Worm (Caenorhabditis elegans): Measurements from ENCODE around the gene Y66C5A.1.

Y66C5A.1 gene

DNA sequence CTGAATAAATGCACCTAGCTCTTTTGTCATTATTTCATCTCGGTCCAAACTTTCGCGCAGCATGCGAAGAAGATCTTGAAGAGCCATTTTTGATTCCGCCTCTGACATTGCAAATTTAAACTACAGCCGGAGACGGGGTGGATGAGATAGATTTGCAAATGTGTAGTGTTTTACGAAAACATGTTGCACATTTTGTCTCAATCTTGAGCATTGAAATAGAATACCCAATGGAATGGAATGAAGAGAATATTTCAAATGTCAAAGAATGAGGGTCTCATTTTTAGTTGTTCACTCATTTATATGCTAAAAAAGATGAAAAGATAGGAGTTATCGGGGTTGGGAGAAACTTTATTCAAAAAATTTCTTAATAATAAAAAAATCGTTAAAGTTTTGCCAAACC lies at the start of gene Y66C5A.1:
Y66C5A.1 (minus strand) TSS at position 101 of the 400 bp plus-strand sequence.
- no peak for TF ChIP-seq unc-62 (GFP tag; optimal IDR thresholded peaks at IDR 0.05)

DNA sequence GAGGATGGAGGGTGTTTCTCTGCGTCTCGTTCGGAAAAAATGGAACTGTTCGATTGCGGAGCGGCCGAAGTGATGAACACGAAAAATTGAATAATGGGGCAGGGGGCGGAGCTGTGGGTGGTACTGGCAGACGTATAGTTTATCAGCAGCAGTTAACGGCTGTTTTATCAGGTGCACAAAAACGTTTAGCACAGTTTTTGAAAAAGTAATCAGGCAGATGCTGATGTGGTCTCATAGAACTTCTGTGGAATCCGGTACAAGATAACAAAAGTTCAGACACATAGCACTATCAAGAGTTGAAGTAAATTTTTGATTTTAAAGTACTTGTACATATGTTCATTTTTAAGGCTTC lies 49.2 kb upstream of the Y66C5A.1 start:
- TF ChIP-seq unc-62 (GFP tag; optimal IDR thresholded peaks at IDR 0.05): no peak

DNA sequence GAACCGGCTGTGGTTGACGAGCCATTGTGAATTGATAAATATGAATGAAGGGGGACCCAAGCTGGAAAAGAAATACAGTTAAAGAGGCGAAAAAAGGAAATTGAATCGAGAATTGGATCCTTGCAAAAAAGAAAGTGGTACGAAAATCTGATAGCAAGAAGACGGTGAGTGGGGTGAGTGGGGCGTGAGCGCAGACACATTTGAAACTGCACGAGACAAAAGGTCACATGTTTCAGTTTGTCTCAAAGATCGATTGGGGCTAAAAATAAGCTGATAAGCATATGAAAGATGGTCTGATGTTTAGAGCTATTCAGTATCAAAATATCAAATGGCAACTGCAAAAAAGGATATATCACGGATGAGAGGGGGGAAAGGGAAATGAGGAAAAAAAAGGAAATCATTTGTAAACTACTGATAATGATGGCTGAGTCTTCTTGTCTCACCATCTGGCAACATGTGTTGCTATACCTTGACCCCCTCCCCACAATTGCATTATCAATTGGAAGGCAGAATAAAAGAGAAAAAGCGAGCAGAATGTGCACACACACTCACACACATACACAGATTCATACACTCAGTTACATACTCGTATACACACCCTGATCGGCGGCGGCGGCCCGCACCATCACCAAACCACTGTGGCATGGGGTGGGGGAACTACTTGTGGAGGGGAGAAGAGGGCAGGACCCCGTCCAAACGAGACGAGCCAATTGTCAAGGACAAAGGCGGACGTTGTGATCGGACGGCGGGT lies 48.7 kb upstream of the Y66C5A.1 start, which contains the start of gene M163.1:
M163.1 (minus strand) TSS at position 25 of the 751 bp plus-strand sequence.
- TF ChIP-seq unc-62 (GFP tag; optimal IDR thresholded peaks at IDR 0.05): no peak

DNA sequence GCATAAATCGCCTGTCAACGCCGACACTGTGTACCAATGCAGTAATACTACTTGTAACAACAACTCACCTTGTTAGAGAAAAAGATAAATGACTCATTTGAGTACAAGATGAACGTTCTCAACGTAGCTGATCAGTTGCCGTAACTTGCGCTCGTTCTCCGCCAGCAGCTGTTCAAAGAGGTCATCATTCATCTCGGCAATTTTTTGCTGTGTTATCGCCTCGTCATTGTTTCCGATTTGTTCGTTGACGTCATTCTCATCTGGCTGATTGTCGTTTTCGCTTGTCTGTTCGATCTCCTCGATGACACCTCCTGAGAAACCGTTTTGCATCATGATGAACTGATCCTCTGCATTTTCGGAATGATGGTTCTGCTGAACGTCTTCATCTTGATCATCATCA lies 48.0 kb upstream of the Y66C5A.1 start:
- no peak for TF ChIP-seq unc-62 (GFP tag; optimal IDR thresholded peaks at IDR 0.05)

DNA sequence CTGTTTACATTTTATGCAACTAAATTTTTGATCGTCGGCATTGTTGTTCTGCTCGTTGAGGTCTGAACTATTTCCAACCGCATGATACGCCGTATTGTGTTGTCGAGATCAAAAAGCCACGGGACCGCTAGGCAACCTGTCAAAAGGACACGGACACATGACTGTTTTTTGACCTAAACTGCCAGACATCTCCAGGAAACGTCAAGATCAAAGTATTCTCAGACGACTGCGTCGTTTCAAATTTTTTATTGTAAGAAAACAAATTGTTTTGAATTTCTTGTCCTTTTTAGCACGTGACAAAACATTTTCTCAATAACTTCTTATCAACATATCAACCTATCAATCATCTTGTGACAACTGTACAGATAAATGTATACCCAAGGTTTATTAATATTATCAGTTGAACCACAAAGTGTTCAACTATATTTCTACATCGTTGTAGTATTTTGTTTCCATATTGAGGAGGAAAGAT lies 46.8 kb upstream of the Y66C5A.1 start:
- no peak for TF ChIP-seq unc-62 (GFP tag; optimal IDR thresholded peaks at IDR 0.05)

DNA sequence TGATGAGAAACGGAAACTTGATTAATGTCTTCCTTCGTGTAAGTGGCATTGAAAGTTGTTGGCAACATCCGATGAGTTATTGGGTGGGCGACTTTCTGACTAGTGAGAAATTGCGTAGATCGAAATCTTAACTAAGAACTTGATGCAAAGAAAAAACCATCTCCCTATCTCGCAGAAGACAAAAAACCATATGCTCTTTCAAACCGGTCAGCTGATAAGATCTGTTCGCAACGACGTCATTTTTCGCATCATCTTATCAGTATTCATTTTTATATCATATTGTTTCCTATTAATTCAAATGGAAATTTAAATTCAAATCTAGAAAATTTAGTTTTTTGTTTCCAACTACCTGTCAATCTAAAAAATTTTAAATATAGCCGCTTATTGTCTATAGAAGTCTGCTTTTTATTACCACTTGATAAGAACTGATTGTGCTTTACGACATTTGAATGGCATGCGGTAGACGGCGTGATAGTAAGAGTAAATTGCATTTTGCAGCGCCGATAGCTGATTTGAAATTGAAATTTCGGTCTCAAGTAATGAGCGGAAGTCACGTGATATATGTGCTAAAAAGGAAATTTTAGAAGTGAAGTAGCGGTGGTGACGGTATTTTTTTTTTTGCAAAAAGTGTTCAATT lies 45.2 kb upstream of the Y66C5A.1 start:
- no peak for TF ChIP-seq unc-62 (GFP tag; optimal IDR thresholded peaks at IDR 0.05)

DNA sequence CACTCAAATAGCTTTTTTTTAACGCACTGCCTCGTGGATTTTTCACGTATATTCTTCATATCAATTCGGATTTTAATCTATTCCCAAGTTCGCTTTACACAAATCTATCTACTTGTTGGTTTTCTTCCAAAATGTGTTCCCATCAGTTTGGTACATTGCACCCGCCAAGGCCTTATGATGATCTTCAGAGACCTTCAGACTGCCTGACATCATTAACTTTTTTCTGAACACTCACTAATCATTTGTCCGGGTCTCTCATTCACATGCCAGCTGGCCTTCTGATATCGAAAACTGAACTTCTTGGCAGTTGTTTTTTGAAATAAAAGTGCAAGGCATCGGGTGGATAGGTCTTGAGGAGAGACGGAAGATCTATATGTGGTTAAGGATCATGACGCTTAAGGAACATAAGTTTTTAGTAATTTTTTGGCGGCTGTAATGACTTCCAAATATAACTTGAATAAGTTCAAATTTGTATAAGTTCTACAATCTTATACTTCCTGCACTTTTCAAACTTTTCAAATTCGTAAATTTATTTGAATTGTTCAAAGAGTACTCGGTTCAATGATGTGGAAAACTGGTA lies 44.6 kb upstream of the Y66C5A.1 start:
- no peak for TF ChIP-seq unc-62 (GFP tag; optimal IDR thresholded peaks at IDR 0.05)

DNA sequence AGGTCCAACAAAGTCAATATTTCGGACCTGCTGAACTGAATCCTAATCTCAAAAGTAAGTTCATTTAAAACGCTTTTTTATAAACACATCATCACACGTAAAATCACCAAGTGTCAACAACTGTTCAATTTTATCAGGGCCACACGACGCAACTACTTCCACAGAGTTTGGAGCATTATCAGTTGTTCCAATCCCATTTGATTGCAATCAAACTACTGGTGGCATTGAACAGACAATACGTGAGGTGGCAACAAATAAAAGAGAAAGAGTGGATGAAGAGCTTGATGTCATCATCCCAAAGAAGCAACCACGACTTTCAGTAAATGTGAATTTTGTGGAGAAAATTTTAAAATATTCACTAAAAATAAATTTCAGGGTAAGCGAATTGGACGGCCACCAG lies 41.2 kb upstream of the Y66C5A.1 start:
- no peak for TF ChIP-seq unc-62 (GFP tag; optimal IDR thresholded peaks at IDR 0.05)

DNA sequence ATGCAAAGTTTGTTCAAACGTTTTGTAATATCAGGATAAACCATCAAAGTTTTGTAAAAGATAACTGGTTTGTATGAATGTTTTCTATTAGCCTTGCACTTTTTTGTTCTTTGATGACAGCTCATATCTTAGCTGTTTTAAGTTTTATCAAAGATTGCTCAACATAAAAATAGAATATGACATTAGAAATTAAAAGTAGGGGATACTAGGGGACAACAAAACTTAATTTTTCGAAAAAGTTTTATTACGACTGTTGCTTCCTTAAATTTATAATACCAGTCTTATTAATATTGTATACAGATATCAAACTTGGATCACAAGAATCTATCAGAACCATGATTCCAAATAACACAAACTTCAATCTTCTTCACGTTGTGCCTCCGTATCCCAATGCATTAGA lies 40.5 kb upstream of the Y66C5A.1 start, which contains the start of gene ztf-14:
ztf-14 (plus strand) TSS at position 301 of the 400 bp plus-strand sequence.
- no peak for TF ChIP-seq unc-62 (GFP tag; optimal IDR thresholded peaks at IDR 0.05)

DNA sequence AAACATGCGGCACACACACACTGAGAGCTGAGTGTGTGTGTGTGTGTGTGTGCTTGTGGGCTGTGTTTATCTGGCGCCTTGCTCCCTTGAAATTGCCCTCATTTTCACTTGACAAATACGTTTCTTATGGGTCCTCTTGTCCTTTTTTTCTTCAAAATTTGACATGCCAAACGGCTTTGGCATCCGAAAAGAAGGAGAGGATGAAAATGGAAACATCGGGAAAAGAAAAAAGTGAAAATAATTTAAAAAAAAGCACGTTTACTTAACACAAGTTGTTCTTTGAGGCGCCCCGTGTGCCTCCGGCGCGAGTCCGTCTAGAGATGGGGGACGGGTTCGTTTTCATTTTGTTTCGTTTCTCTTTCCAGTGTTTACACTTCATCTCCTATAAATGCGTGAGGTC lies 39.8 kb upstream of the Y66C5A.1 start:
- no peak for TF ChIP-seq unc-62 (GFP tag; optimal IDR thresholded peaks at IDR 0.05)

DNA sequence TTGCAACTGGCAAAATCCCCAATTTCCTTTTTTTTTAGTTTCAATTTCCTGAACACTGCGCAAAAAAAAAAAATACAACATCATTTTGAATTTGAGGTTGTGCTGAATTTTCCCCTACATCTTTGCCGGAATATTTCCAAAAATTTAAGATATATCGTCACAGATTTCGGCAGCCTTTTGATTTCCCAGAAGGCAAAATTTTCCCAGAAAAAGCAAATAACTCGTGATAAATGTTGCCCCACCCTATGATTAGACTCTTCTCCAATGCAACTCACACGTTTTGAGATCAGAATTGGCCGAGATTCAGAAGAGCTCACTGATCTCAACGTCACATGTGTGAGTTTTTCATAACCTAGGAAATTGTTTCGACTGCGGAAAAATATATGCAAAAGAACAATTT lies 37.1 kb upstream of the Y66C5A.1 start:
- TF ChIP-seq unc-62 (GFP tag; optimal IDR thresholded peaks at IDR 0.05): no peak

DNA sequence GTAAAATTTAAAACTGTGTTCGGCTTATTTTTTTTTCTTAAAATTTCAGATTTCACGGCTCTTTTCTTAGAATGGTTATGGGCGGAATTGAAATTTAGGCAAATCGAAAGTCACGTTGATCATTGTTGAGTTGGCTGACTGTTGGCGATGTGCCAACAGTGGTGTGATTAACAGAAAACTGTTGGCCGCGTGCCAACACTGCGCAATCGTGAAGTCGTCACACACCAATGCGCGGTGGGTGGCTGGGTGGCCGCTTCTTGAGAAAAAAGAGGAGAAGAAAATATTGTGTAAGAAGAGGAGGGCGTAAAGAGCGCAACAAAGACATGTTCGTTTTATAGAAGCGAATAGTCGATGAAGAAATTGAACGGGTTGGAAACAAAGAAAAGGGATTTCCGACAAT lies 35.8 kb upstream of the Y66C5A.1 start:
- TF ChIP-seq unc-62 (GFP tag; optimal IDR thresholded peaks at IDR 0.05): no peak

DNA sequence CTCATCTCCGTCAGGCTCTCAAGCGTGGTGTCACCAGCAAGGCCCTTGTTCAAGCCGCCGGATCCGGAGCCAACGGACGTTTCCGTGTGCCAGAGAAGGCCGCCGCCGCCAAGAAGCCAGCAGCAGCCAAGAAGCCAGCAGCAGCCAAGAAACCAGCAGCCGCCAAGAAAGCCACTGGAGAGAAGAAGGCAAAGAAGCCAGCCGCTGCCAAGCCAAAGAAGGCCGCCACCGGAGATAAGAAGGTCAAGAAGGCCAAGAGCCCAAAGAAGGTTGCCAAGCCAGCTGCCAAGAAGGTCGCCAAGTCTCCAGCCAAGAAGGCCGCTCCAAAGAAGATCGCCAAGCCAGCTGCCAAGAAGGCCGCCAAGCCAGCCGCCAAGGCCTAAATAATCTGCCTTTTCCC lies 35.2 kb upstream of the Y66C5A.1 start:
- no peak for TF ChIP-seq unc-62 (GFP tag; optimal IDR thresholded peaks at IDR 0.05)

DNA sequence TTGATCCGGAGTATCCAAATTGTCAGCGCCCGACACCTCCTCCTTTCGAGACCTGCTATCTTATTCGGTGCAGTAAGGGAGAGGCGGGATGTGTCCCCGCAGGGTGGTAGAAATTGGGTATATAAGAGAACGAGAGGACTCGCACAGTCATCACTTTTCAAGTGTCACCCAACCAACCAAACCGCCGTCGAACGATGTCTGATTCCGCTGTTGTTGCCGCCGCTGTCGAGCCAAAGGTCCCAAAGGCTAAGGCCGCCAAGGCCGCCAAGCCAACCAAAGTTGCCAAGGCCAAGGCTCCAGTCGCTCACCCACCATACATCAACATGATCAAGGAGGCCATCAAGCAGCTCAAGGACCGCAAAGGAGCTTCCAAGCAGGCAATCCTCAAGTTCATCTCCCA lies 34.6 kb upstream of the Y66C5A.1 start, which contains the start of gene his-24:
his-24 (plus strand) TSS at position 150 of the 400 bp plus-strand sequence.
- no peak for TF ChIP-seq unc-62 (GFP tag; optimal IDR thresholded peaks at IDR 0.05)

DNA sequence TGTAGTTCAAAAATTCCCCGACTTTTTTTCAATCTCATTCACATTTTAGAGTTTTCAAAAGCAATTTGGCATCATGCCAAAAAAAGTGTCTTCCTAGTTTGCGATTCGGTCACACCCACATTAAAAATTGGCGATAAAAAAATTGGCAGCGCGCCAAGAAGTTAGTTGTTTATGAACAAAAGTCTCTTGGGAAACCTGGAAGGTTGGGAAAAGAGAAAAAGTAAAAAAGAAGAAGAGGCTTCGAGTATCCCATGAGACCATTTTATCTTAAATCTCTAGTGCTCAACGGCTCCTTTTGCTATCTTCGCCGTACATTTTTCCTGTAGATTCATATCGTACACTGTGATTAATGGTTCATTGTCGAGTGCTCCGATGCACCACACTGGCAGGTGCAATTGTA lies 32.5 kb upstream of the Y66C5A.1 start:
- TF ChIP-seq unc-62 (GFP tag; optimal IDR thresholded peaks at IDR 0.05): no peak

DNA sequence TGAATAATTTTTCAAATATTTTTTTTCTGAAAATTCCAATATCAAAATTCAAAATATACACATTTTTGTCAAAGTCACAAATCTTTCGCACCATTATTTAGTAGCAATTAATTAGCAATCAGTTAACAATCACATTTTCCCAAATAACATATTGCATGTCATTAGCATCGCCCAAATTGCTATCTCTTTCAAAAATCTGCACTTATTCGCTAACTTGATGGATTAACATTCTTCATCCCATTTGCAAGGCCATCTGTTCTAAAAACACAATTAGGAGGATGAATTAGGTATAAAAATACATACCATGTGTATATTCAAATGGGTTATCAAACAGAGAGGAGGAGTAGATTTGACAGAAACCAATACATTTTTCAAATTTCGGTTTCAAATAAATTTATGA lies 32.0 kb upstream of the Y66C5A.1 start:
- no peak for TF ChIP-seq unc-62 (GFP tag; optimal IDR thresholded peaks at IDR 0.05)

DNA sequence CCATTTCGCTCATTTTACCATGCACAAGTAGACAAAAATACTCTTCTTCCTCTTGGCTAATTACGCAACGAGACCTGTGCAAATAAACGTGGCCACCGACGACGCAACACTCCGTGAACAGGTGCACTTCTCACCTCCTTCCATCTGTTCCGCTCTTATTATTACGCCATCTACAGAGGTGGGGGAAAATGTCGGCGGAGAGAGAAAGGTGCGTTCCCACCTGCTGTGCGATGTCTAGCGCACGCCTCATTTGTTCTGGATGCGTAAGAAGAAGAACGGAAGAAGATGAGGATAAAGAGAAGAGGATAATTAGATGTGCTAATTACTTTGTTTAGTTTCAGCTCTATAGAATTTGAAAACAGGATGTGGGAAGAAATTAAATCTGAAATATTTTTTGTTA lies 31.2 kb upstream of the Y66C5A.1 start:
- TF ChIP-seq unc-62 (GFP tag; optimal IDR thresholded peaks at IDR 0.05): no peak

All from whole organism, dauer.